Fruit fly (Drosophila melanogaster): ENCODE data around the gene CG31287.

dm6 chr3R:16224415-16225165, 21.4 kb downstream of the CG31287 start:
- TF ChIP-seq CG8478 (optimal IDR thresholded peaks at IDR 0.05) (no peak), psq (optimal IDR thresholded peaks at IDR 0.05) (no peak)
